Fruit fly (Drosophila melanogaster): ENCODE measurements around the gene Orct.

The Orct gene

dm6 chr3R:24230423-24231205, 45.4 kb upstream of the Orct start, which contains the start of gene mask (continued):
- peak; percentile 52 for TF ChIP-seq CG2712 (tag; optimal IDR thresholded peaks at IDR 0.05)
- peak; percentile 70 for TF ChIP-seq Ptx1 (GFP tag; IDR thresholded peaks at IDR 0.05)
- TF ChIP-seq MESR4 (GFP tag; optimal IDR thresholded peaks at IDR 0.05): peak; percentile 84
- 0 out of 2 replicates have a peak, but pooled peaks have one; percentile 42 for TF ChIP-seq dimm (GFP tag; IDR thresholded peaks at IDR 0.05)
- peak; percentile 54 for TF ChIP-seq CG2875 (GFP tag; optimal IDR thresholded peaks at IDR 0.05)
- no peak for TF ChIP-seq CG34224 (GFP tag; IDR thresholded peaks at IDR 0.05; ENCODE audit: partially characterized antibody)
- peak; percentile 84 for TF ChIP-seq Hsf (GFP tag; optimal IDR thresholded peaks at IDR 0.05)
- 0 out of 2 replicates have a peak, but pooled peaks have one; percentile 5 for TF ChIP-seq Scr (GFP tag; IDR thresholded peaks at IDR 0.05; ENCODE audit: partially characterized antibody)
- TF ChIP-seq CG15601 (tag; optimal IDR thresholded peaks at IDR 0.05): peak; percentile 70
- TF ChIP-seq D (optimal IDR thresholded peaks at IDR 0.05): no peak
- TF ChIP-seq D (GFP tag; optimal IDR thresholded peaks at IDR 0.05): peak; percentile 63
- no peak for TF ChIP-seq pita (GFP tag; optimal IDR thresholded peaks at IDR 0.05)
- peak; percentile 37 for TF ChIP-seq CG8478 (optimal IDR thresholded peaks at IDR 0.05)
- TF ChIP-seq CG11696 (GFP tag; IDR thresholded peaks at IDR 0.05): peak; percentile 55; the same call in 1 of the 2 replicates
- peak; percentile 52 for TF ChIP-seq tin (GFP tag; optimal IDR thresholded peaks at IDR 0.05)
- peak; percentile 10 for TF ChIP-seq Blimp-1 (GFP tag; optimal IDR thresholded peaks at IDR 0.05)
- no peak for TF ChIP-seq cad (GFP tag; optimal IDR thresholded peaks at IDR 0.05)
- peak; percentile 51 for TF ChIP-seq twi (tag; optimal IDR thresholded peaks at IDR 0.05)
- TF ChIP-seq disco-r (GFP tag; optimal IDR thresholded peaks at IDR 0.05): peak; percentile 73
- TF ChIP-seq CG8089 (GFP tag; optimal IDR thresholded peaks at IDR 0.05): peak; percentile 86
- peak; percentile 71 for TF ChIP-seq CG3163 (GFP tag; optimal IDR thresholded peaks at IDR 0.05)
- peak; percentile 48; the same call in 1 of the 3 replicates for TF ChIP-seq row (GFP tag; IDR thresholded peaks at IDR 0.05)
- TF ChIP-seq cas (GFP tag; IDR thresholded peaks at IDR 0.05): no peak; the same call in 1 of the 2 replicates
- no peak for TF ChIP-seq Xrp1 (GFP tag; IDR thresholded peaks at IDR 0.05)
- TF ChIP-seq insv (GFP tag; optimal IDR thresholded peaks at IDR 0.05): peak in 1 of 2 experiments; percentile 71
- no peak for TF ChIP-seq pnt (GFP tag; optimal IDR thresholded peaks at IDR 0.05)
- TF ChIP-seq Ada2b (GFP tag; IDR thresholded peaks at IDR 0.05): peak; percentile 42; the same call in 1 of the 2 replicates
- TF ChIP-seq Neu2 (GFP tag; optimal IDR thresholded peaks at IDR 0.05; ENCODE audit: borderline replicate concordance): peak; percentile 42
- TF ChIP-seq Spps (tag; optimal IDR thresholded peaks at IDR 0.05): peak; percentile 66
- TF ChIP-seq btn (GFP tag; optimal IDR thresholded peaks at IDR 0.05): peak; percentile 51
- TF ChIP-seq chn (GFP tag; optimal IDR thresholded peaks at IDR 0.05): peak; percentile 65
- TF ChIP-seq Xbp1 (GFP tag; optimal IDR thresholded peaks at IDR 0.05): peak; percentile 74
- TF ChIP-seq CG2202 (tag; optimal IDR thresholded peaks at IDR 0.05): peak; percentile 39
- peak; percentile 52 for TF ChIP-seq Six4 (GFP tag; optimal IDR thresholded peaks at IDR 0.05)
- peak; percentile 50; the same call in 2 of the 3 replicates for TF ChIP-seq CG2889 (GFP tag; IDR thresholded peaks at IDR 0.05)
- TF ChIP-seq CG12104 (GFP tag; optimal IDR thresholded peaks at IDR 0.05): peak; percentile 81
- TF ChIP-seq Abd-B (GFP tag; optimal IDR thresholded peaks at IDR 0.05): peak; percentile 21
- peak; percentile 83 for TF ChIP-seq CG18599 (GFP tag; optimal IDR thresholded peaks at IDR 0.05)
- TF ChIP-seq D19A (tag; optimal IDR thresholded peaks at IDR 0.05): peak; percentile 4
- peak; percentile 44 for TF ChIP-seq CG6254 (GFP tag; optimal IDR thresholded peaks at IDR 0.05)
- TF ChIP-seq aop (GFP tag; IDR thresholded peaks at IDR 0.05): no peak
- TF ChIP-seq NFAT (GFP tag; IDR thresholded peaks at IDR 0.05): peak; percentile 93
- peak; percentile 67 for TF ChIP-seq Hand (GFP tag; optimal IDR thresholded peaks at IDR 0.05)
- no peak for TF ChIP-seq CG13287 (GFP tag; IDR thresholded peaks at IDR 0.05; ENCODE audit: partially characterized antibody)
- peak; percentile 66 for TF ChIP-seq Deaf1 (tag; optimal IDR thresholded peaks at IDR 0.05)
- no peak for TF ChIP-seq z (GFP tag; IDR thresholded peaks at IDR 0.05)
- no peak for TF ChIP-seq Dip2 (GFP tag; IDR thresholded peaks at IDR 0.05)
- TF ChIP-seq CG3847 (GFP tag; IDR thresholded peaks at IDR 0.05): peak; percentile 78
- TF ChIP-seq CG11504 (tag; optimal IDR thresholded peaks at IDR 0.05): no peak
